Fruit fly (Drosophila melanogaster): ENCODE results near the gene Sec61alpha.

Sec61alpha gene

DNA sequence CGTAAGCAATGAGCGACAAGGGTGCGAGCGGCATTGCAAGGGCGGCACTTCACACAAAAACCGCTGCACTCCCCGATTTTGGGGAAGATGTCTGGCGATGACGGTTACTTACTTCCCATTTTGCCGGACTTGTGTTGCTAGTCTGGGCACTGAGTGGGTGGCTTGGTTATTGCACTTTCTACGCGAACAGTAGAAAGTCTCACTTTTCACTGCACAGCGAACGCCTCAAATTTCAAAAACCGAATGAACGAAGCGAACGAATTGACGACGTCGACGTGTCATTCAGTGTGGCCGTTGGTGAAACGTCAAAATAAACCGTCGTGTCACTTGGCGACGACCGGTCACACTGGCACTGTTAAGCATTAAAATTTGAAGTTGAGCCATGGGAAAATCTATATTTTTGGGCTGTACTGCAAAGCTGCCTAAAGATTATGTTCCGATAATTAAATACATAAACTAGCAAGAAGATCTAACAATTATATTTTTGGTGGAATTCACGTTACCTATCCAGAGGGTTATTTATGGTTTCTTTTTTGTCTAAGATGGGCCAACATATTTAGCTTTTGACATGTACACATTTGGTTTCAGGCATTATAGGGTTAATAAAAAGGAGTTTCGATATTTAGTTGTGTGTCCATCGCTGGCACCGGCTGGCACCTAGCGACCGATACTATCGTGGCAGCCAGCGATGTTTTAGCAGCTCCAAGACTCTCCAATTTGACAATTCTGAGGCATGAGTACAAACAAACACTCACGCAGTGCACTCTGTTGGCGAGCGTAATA lies at the start of gene Sec61alpha, which contains the start of gene Daxx:
Gene Sec61alpha (minus strand): TSS at position 364 of the 783 bp plus-strand sequence.
Gene Daxx (plus strand): TSS at position 718 of the 783 bp plus-strand sequence.
- peak; percentile 50 for TF ChIP-seq noc (tag; optimal IDR thresholded peaks at IDR 0.05)

DNA sequence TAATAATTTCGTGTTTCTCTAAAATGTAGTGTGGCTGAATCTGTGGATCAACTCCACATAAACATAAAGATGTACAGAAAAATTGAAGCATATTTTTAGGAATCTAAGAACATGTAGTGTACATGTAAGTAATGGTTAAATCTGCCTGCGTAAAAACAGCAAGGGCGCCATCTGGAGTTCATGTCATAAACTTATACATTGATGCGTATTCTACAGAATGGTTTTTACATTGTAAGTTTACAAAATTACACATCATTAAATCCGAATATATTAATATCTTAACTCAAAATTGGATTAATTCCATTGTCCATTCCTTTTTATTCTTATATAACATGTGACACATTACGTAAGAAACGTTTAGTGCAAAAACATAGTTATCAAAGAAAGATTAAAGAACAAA lies 46.6 kb upstream of the Sec61alpha start:
- no peak for TF ChIP-seq noc (tag; optimal IDR thresholded peaks at IDR 0.05)

DNA sequence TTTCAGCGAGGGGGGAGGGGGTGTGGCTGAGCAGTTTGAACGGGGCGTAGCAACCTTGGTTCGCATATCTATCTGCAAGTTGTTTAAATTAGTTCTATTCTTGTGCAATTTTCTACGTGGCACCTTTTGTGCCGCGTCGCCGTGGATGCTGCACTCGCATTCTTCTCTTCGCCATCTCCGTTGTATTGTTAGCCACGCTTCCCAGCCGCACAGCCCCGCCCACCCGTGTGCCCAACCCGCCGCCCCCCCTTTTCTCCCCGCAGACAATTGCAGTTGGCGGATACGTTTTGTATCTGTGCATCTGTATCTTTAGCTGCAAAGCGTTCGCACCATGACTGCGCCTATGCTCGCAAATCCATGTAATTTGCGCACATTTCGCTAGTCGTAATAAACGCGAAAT lies 33.6 kb upstream of the Sec61alpha start:
- TF ChIP-seq noc (tag; optimal IDR thresholded peaks at IDR 0.05), result no peak

DNA sequence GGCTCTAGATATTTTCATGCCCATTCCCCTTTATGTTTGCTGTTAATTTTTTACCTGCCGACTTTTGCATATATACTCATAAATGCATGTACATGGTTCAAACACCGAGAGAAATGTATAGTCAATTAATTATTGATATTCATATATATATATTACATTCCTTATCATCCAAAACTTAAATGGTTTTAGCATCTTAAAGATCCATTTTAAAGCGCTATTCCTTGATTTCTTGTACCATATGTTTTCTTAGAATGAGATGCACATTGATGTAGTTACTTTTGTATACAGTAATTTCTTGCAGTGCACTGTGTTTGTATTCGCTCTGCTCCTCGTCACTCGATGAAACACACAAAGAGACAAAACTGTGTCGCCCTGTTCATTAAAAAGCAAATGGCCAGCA lies 28.3 kb upstream of the Sec61alpha start:
- TF ChIP-seq noc (tag; optimal IDR thresholded peaks at IDR 0.05), result no peak

DNA sequence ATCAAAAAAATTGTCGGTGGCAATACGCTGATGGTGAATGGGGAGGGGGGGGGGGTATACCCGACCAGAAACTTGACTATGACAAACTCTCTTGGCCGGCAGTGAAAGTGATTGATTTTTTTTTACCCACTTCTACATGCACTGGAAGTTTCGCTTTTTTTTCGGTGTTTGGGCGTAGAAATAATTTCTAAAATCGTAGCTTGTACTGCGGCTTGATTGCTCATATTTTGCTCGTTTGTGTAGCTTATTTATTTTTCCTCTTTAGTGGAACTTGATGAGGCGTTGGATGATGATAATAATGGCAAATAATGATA lies 23.3 kb upstream of the Sec61alpha start:
- no peak for TF ChIP-seq noc (tag; optimal IDR thresholded peaks at IDR 0.05)

DNA sequence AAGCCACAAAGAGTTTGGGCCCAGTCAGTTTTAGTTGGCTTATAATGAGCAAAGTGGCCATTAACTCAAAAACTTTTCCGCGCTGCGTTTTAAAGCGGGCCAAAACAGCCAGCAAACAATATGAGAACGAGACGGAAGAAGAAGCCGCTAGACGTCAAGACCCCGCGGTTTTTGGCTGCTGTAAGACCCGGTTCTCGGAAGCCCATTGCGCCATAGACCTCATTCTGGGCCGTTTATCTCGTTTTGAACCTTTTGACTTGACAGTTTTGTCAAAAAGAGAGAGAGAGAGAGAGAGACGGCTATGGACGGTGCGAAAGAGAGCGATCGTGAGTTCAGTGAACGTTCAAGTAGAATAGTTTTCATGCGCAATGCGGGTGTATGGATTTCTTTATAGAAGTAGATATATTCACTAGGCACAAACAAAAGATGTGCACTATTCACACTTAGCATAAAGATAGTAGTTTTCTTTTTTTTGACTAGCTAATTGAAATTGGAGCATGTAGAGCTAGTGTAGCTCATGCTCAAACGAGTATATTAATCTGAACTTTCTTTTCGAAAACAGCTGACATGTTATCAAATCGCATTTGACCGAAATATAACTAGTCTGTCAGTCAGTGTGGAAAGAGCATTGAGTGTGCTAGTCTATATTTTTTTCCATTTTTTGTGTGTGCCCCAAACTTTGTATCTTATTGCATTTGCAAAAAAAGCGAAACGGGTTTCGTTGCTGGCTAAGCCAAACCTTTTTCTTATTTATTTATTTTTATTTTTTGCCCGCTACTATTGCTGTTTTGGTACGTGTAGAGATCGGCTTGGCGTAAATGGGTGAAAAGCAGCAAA lies 22.7 kb upstream of the Sec61alpha start:
- TF ChIP-seq noc (tag; optimal IDR thresholded peaks at IDR 0.05), result no peak

DNA sequence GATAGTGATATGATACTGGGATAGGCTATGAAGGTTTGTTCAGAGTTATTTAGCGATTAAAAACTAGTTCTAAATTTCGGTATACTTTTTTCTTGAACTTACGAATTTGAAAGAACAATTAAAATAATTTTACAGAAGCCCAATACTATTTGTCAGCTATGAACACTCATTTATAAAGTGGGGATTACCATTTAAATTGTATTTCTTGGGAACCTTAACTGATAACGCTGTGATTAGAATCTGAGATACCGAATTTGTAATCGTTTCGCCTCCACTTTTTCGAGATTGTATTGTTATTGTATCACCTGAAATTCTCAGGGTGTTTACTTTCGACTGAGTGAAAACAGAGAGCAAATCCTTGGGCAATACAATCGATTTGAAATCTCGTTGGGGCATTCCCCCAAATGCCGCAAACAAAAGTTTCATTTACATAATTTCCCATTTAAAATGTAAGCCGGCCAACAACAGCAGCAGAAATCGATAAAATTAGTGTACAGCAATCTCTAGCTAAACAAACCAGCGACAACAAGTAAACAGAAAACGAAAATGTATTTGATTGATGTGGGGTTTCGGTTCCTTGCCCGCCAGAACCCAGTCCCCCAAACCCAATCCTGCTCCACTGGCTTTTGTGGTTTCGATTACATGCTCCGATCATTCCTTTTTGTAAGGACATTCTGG lies 20.4 kb upstream of the Sec61alpha start:
- no peak for TF ChIP-seq noc (tag; optimal IDR thresholded peaks at IDR 0.05)

DNA sequence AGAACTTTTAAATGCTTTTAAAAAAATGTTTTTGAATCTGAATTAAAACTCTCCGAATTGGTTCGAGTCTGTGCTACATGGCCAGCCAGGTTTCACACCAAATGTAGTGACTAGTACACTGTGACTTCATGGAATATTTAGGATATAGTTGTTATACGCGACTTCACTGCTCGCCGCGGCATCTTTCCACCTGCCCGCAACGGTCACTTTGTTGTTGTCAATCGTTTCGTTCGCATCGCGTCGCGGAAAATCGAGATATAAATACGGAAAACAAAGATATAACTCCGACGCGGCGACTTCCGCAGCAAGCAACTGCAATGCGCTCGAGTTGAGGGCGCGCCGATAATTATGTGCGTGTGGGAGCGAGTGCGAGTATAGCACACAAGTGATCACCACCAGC lies 18.1 kb upstream of the Sec61alpha start, which contains the start of gene CG31637:
Gene CG31637 (plus strand): TSS at position 200 of the 400 bp plus-strand sequence.
- no peak for TF ChIP-seq noc (tag; optimal IDR thresholded peaks at IDR 0.05)

DNA sequence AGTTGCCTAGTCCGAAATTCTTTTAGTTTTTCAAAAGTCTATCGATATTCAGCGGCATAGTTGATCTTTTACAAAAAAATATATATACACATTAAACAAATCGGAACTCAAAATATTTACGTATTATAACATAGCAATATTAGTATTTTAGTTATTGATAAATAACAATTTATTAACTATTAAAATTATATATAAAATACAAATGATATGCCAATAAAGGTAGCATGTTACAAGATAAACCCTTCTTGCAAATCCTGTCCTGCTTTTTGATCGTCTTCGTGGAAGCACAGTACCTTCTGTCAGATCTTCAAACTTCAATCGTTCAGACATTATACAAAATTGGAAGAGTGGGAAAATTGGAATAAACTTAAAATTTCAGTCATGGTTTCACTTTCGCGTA lies 16.4 kb upstream of the Sec61alpha start, which contains the start of gene CG9550:
Gene CG9550 (plus strand): TSS at position 301 of the 400 bp plus-strand sequence.
- no peak for TF ChIP-seq noc (tag; optimal IDR thresholded peaks at IDR 0.05)

DNA sequence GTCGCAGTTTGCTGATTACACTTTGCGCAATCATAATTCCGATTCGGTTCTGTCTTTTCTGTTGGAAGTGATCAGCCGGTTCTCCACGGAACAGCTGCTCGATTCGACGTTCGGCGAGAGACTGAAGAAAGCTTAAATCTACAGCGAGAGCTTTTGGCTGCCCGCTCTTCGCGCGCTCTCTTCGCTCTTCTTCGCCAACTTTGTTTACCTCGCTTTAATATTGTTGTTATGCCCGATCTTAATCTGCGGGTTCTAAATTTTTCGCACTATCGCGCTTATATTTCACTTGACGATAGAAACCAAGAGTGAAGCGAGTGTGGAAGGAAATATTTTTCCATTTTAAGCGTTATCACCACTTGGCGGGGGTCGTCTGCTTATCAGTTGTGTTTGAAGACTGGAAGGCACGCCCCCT lies 14.0 kb upstream of the Sec61alpha start, which contains the start of gene CG9547:
Gene CG9547 (minus strand): TSS at position 128 of the 412 bp plus-strand sequence.
- TF ChIP-seq noc (tag; optimal IDR thresholded peaks at IDR 0.05), result peak; percentile 99

DNA sequence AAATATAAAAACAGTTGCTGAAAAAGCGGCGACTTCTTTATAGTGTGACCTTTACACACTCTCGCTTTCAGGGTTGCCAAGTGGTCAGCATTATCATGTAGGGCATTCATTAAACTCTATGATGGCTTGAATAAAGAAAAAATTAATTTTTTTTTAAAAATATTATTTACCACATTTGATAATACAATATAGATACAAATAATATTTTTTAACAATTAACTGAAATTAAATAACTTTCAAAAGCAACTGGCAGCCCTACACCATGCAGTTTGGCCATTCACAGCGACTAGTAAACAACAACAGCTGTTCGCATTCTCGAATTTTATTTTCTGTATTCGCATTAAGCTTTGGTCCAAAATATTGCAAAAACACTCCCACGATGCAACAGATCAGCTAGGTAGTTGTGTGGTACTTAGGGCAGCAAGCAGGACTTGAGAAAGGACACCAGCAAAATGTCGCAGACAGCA lies 10.4 kb upstream of the Sec61alpha start, which contains the start of the genes Phf5a and CG31638:
Gene Phf5a (minus strand): TSS at position 61 of the 467 bp plus-strand sequence.
Gene CG31638 (plus strand): TSS at position 279 of the 467 bp plus-strand sequence.
- peak; percentile 89 for TF ChIP-seq noc (tag; optimal IDR thresholded peaks at IDR 0.05)

DNA sequence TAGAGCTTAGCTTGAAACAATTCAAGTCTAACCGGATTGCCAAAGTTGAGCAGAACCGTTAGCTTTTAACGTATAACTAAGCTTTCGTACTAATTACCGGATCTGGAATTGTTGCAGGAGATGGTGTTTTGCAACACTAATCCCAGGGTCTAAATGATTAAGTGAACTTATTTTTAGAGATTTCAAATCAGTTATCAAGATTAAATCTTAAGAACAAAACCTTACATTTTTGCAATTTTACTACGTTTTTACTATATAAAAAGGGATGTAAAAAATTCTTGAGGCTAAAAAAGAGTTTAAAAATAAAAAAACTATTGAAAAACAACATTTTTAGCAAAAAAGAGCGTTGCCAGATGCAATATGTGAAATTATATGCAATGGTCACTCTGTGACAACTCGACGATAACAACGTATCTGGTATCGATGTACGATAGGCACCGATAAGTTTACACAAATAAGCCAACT lies 8.3 kb upstream of the Sec61alpha start, which contains the start of the genes KFase and epsilonCOP:
Gene KFase (minus strand): TSS at position 81 of the 465 bp plus-strand sequence.
Gene epsilonCOP (plus strand): TSS at position 415 of the 465 bp plus-strand sequence.
- TF ChIP-seq noc (tag; optimal IDR thresholded peaks at IDR 0.05), result peak; percentile 34

DNA sequence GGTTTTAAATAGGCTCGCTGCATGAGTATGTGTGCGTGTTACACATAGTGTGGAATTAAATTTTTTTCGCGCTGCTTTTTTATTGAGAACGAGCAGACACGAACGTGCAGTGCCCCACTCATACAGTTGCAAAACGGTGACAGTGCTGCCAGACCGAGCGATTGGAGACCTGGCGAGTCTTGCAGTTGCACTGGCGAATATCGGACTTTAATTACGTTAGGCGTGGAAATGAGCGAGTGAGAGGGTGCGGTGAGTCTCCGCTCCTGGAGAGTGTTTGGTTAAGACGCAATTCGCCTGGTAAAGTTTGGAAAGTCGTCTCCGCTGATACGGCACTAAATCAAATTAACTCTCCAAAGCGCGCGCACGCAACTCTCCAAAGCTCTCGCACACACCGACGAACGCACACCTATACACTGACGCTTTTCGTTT lies 949 bp upstream of the Sec61alpha start:
- no peak for TF ChIP-seq noc (tag; optimal IDR thresholded peaks at IDR 0.05)

DNA sequence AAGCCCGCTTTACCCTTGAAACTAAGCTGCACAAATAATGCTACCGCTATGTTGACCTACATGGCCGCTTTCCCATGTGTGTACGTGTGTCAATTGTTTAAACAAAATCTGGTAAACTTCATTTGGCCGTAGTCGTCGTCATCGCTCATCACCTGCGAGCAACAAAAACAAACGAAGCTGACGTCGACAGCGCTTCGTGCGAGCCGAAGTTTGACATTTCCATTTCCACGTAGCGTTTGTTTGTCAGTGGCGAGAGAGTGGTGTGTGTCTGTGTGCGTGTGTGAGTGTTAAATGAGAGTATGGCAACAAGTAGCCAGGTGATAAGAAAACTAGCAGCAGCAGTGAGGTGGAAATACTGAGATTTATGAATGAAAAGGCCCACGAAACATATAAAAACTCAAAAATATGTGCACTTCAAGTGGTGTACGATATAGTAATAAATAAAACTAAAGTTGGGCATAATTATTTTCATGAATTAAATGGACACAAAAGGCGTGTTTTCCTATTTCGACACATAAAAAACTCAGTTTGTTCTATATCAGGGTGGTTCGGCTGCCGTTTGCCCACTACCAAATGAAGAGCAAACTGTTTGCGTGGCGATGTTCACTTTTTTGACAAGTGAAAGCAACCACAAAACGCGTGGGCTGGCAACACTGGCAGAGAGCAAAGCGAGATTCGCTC lies 1.0 kb downstream of the Sec61alpha start:
- peak; percentile 52 for TF ChIP-seq noc (tag; optimal IDR thresholded peaks at IDR 0.05)

DNA sequence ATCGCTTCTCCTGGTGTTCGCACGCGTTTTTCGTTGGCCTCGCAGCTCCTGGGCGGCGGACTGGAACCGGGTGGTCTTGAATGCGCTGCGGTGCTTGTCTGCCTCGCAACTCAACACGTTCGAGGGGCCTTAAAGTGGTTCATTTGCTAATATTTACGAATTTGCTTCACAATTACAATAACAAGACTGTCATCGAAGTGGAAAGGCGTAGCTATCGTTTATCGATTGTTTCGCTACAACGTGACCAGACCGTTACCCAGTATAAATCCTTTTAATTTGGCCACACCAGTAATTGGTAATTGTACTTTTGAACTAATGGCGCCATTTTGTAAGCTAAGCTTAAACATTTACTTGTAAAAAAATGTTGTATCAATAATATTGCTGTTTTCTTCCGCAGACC lies 3.6 kb downstream of the Sec61alpha start, which contains the start of gene CG9536:
Gene CG9536 (minus strand): TSS at position 223 of the 400 bp plus-strand sequence.
- no peak for TF ChIP-seq noc (tag; optimal IDR thresholded peaks at IDR 0.05)
